Fruit fly (Drosophila melanogaster) whole organism, embryonic: ENCODE measurements around the gene HHEX.

Experiments used
- CG10267 ChIP-seq: fragments of 200-800 bp; sonication (Bioruptor generic); optimal IDR thresholded peaks from 2 replicates; lab custom pipeline; 2018; ENCODE audit warnings: missing biosample characterization, mild to moderate bottlenecking, missing genetic modification characterization, moderate library complexity
- CG10431 ChIP-seq: fragments of 200-800 bp; sonication (Bioruptor generic); optimal IDR thresholded peaks from 3 replicates; lab custom pipeline; 2018; ENCODE audit warnings: missing biosample characterization, mild to moderate bottlenecking, missing genetic modification characterization
- CG12219 ChIP-seq: fragments of 200-800 bp; sonication (Bioruptor generic); optimal IDR thresholded peaks from 3 replicates; lab custom pipeline; 2018; ENCODE audit warnings: missing biosample characterization, mild to moderate bottlenecking, missing genetic modification characterization
- CG12769 ChIP-seq: fragments of 200-800 bp; sonication (Bioruptor generic); optimal IDR thresholded peaks from 2 replicates; lab custom pipeline; 2019; ENCODE audit warnings: missing biosample characterization, mild to moderate bottlenecking, missing genetic modification characterization, moderate library complexity
- CG18599 ChIP-seq: fragments of 200-800 bp; sonication (Bioruptor generic); optimal IDR thresholded peaks from 3 replicates; lab custom pipeline; 2017; ENCODE audit warnings: missing biosample characterization, missing genetic modification characterization, mild to moderate bottlenecking, moderate library complexity, missing genetic modification reagents
- CG2199 ChIP-seq: fragments of 200-800 bp; sonication (Bioruptor generic); IDR thresholded peaks from 3 replicates; pipeline ENCODE4 v1.3.6; 2022; ENCODE audit warnings: missing biosample characterization, missing genetic modification characterization
- CG3281 ChIP-seq: fragments of 200-800 bp; sonication (Bioruptor generic); optimal IDR thresholded peaks from 3 replicates; lab custom pipeline; 2017; ENCODE audit warnings: missing biosample characterization, mild to moderate bottlenecking, missing genetic modification characterization
- CG3726 ChIP-seq: fragments of 200-800 bp; sonication (Bioruptor generic); IDR thresholded peaks from 3 replicates; pipeline ENCODE4, ENCODE4 v1.3.6; 2022; ENCODE audit warnings: missing biosample characterization, missing genetic modification characterization
- CG3847 ChIP-seq: fragments of 200-800 bp; sonication (Bioruptor generic); IDR thresholded peaks from 2 replicates; pipeline ENCODE4 v1.3.6; 2022; ENCODE audit warnings: missing biosample characterization, missing genetic modification characterization
- CG4328 ChIP-seq: fragments of 200-800 bp; sonication (Bioruptor generic); optimal IDR thresholded peaks from 3 replicates; lab custom pipeline; 2017; ENCODE audit warnings: missing biosample characterization, missing genetic modification reagents, missing genetic modification characterization
- CG9876 ChIP-seq: fragments of 200-800 bp; sonication (Bioruptor generic); optimal IDR thresholded peaks from 2 replicates; lab custom pipeline; 2016; ENCODE audit warnings: missing biosample characterization, missing genetic modification characterization
- Dll ChIP-seq: fragments of 200-800 bp; sonication (Bioruptor generic); IDR thresholded peaks from 4 replicates; pipeline ENCODE4 v1.3.6; 2022; ENCODE audit warnings: missing biosample characterization, missing genetic modification characterization; ENCODE audit not compliant: partially characterized antibody
- Doc2 ChIP-seq: fragments of 200-800 bp; sonication (Bioruptor generic); IDR thresholded peaks from 2 replicates; pipeline ENCODE4 v1.3.6; 2022; ENCODE audit warnings: missing biosample characterization, missing genetic modification characterization
- Dref ChIP-seq: fragments of 200-800 bp; sonication (Bioruptor generic); IDR thresholded peaks from 2 replicates; pipeline ENCODE4 v1.3.6; 2022; ENCODE audit warnings: missing biosample characterization, missing genetic modification characterization
- Eip74EF ChIP-seq, 2 experiments: fragments of 200-800 bp in 1 of 2; fragments of >200 bp in 1 of 2; sonication (Bioruptor generic) in 1 of 2; optimal IDR thresholded peaks; 2 replicates each; lab custom pipeline; 2017 to 2019; ENCODE audit warnings: missing biosample characterization in 2 of 2, missing genetic modification characterization in 2 of 2, mild to moderate bottlenecking in 1 of 2, moderate library complexity in 1 of 2
- Fer3 ChIP-seq: fragments of 200-800 bp; sonication (Bioruptor generic); optimal IDR thresholded peaks from 2 replicates; lab custom pipeline; 2018; ENCODE audit warnings: missing biosample characterization, mild to moderate bottlenecking, missing genetic modification characterization, moderate library complexity
- HmgZ ChIP-seq: fragments of 200-800 bp; sonication (Bioruptor generic); optimal IDR thresholded peaks from 2 replicates; lab custom pipeline; 2018; ENCODE audit warnings: missing biosample characterization, mild to moderate bottlenecking, missing genetic modification characterization
- Hmx ChIP-seq: fragments of 200-800 bp; sonication (Bioruptor generic); optimal IDR thresholded peaks from 2 replicates; lab custom pipeline; 2016; ENCODE audit warnings: missing biosample characterization, missing genetic modification characterization
- Hsf ChIP-seq: fragments of 200-800 bp; sonication (Bioruptor generic); optimal IDR thresholded peaks from 3 replicates; lab custom pipeline; 2016; ENCODE audit warnings: missing biosample characterization, missing genetic modification characterization
- MESR4 ChIP-seq: fragments of 200-800 bp; sonication (Bioruptor generic); optimal IDR thresholded peaks from 2 replicates; lab custom pipeline; 2018; ENCODE audit warnings: missing biosample characterization, mild to moderate bottlenecking, missing genetic modification characterization, moderate library complexity
- Max ChIP-seq: fragments of 200-800 bp; sonication (Bioruptor generic); optimal IDR thresholded peaks from 2 replicates; lab custom pipeline; 2016; ENCODE audit warnings: missing biosample characterization, mild to moderate bottlenecking, missing genetic modification characterization
- NK7.1 ChIP-seq: fragments of 200-800 bp; sonication (Bioruptor generic); optimal IDR thresholded peaks from 3 replicates; lab custom pipeline; 2016; ENCODE audit warnings: missing biosample characterization, missing genetic modification characterization
- Neu2 ChIP-seq: fragments of 200-800 bp; sonication (Bioruptor generic); optimal IDR thresholded peaks from 3 replicates; lab custom pipeline; 2016; ENCODE audit warnings: missing biosample characterization, missing genetic modification characterization, borderline replicate concordance
- Opbp ChIP-seq: fragments of 200-800 bp; sonication (Bioruptor generic); IDR thresholded peaks from 3 replicates; pipeline ENCODE4 v1.3.6; 2022; ENCODE audit warnings: missing biosample characterization, missing genetic modification characterization; ENCODE audit not compliant: partially characterized antibody
- Spps ChIP-seq: fragments of 200-800 bp; sonication (Bioruptor generic); optimal IDR thresholded peaks from 2 replicates; lab custom pipeline; 2018; ENCODE audit warnings: missing biosample characterization, mild to moderate bottlenecking, missing genetic modification characterization
- Ssrp ChIP-seq: fragments of 200-800 bp; sonication (Bioruptor generic); optimal IDR thresholded peaks from 2 replicates; lab custom pipeline; 2018; ENCODE audit warnings: missing biosample characterization, mild to moderate bottlenecking, missing genetic modification characterization, moderate library complexity
- aop ChIP-seq: fragments of 200-800 bp; sonication (Bioruptor generic); IDR thresholded peaks from 2 replicates; pipeline ENCODE4 v1.3.6; 2022; ENCODE audit warnings: missing biosample characterization, missing genetic modification characterization
- bigmax ChIP-seq: fragments of 200-800 bp; sonication (Bioruptor generic); optimal IDR thresholded peaks from 2 replicates; lab custom pipeline; 2018; ENCODE audit warnings: missing biosample characterization, mild to moderate bottlenecking, missing genetic modification characterization
- chn ChIP-seq: fragments of 200-800 bp; sonication (Bioruptor generic); optimal IDR thresholded peaks from 2 replicates; lab custom pipeline; 2016; ENCODE audit warnings: missing biosample characterization, missing genetic modification characterization
- crol ChIP-seq: fragments of 200-800 bp; sonication (Bioruptor generic); IDR thresholded peaks from 2 replicates; pipeline ENCODE4 v1.3.6; 2022; ENCODE audit warnings: missing biosample characterization, missing genetic modification characterization
- dati ChIP-seq: fragments of 200-800 bp; sonication (Bioruptor generic); IDR thresholded peaks from 2 replicates; pipeline ENCODE4 v1.3.6; 2022; ENCODE audit warnings: missing biosample characterization, missing genetic modification characterization
- dmrt11E ChIP-seq: fragments of 200-800 bp; sonication (Bioruptor generic); optimal IDR thresholded peaks from 3 replicates; lab custom pipeline; 2018; ENCODE audit warnings: missing biosample characterization, mild to moderate bottlenecking, missing genetic modification characterization, moderate library complexity
- dpn ChIP-seq, 2 experiments: fragments of 200-800 bp; sonication (Bioruptor generic); optimal IDR thresholded peaks; 3 replicates each; lab custom pipeline; 2016; ENCODE audit warnings: missing biosample characterization in 2 of 2, missing genetic modification characterization in 2 of 2
- esg ChIP-seq: fragments of 200-800 bp; sonication (Bioruptor generic); conservative IDR thresholded peaks from 2 replicates; pipeline ENCODE4 v1.3.6; 2022; ENCODE audit warnings: missing biosample characterization, missing genetic modification characterization
- exex ChIP-seq: fragments of 200-800 bp; sonication (Bioruptor generic); optimal IDR thresholded peaks from 4 replicates; lab custom pipeline; 2018; ENCODE audit warnings: missing biosample characterization, mild to moderate bottlenecking, missing genetic modification characterization, moderate library complexity
- fru ChIP-seq: fragments of >200 bp; optimal IDR thresholded peaks from 2 replicates; lab custom pipeline; 2017
- grn ChIP-seq: fragments of 200-800 bp; sonication (Bioruptor generic); optimal IDR thresholded peaks from 3 replicates; lab custom pipeline; 2017; ENCODE audit warnings: missing biosample characterization, missing genetic modification characterization
- her ChIP-seq: fragments of 200-800 bp; sonication (Bioruptor generic); optimal IDR thresholded peaks from 2 replicates; lab custom pipeline; 2016; ENCODE audit warnings: missing biosample characterization, missing genetic modification characterization
- hth ChIP-seq: fragments of >200 bp; optimal IDR thresholded peaks from 2 replicates; lab custom pipeline; 2017; ENCODE audit warnings: inconsistent platforms
- jumu ChIP-seq: fragments of 200-800 bp; sonication (Bioruptor generic); optimal IDR thresholded peaks from 3 replicates; lab custom pipeline; 2016; ENCODE audit warnings: missing biosample characterization, missing genetic modification characterization
- klu ChIP-seq: fragments of 200-800 bp; sonication (Bioruptor generic); IDR thresholded peaks from 2 replicates; pipeline ENCODE4 v1.3.6; 2022; ENCODE audit warnings: missing biosample characterization, missing genetic modification characterization
- lab ChIP-seq: fragments of 200-800 bp; sonication (Bioruptor generic); optimal IDR thresholded peaks from 3 replicates; lab custom pipeline; 2017; ENCODE audit warnings: missing biosample characterization, missing genetic modification characterization, mild to moderate bottlenecking, moderate library complexity, missing genetic modification reagents
- luna ChIP-seq: fragments of 200-800 bp; sonication (Bioruptor generic); optimal IDR thresholded peaks from 2 replicates; lab custom pipeline; 2016; ENCODE audit warnings: missing biosample characterization, missing genetic modification characterization
- peb ChIP-seq: fragments of 200-800 bp; sonication (Bioruptor generic); IDR thresholded peaks from 2 replicates; pipeline ENCODE4 v1.3.6; 2022; ENCODE audit warnings: missing biosample characterization, missing genetic modification characterization
- ranshi ChIP-seq: fragments of 200-800 bp; sonication (Bioruptor generic); IDR thresholded peaks from 2 replicates; pipeline ENCODE4 v1.3.6; 2022; ENCODE audit warnings: missing biosample characterization, missing genetic modification characterization
- sd ChIP-seq: fragments of 200-800 bp; sonication (Bioruptor generic); optimal IDR thresholded peaks from 3 replicates; lab custom pipeline; 2018; ENCODE audit warnings: missing biosample characterization, mild to moderate bottlenecking, missing genetic modification characterization, moderate library complexity
- sug ChIP-seq: fragments of 200-800 bp; optimal IDR thresholded peaks from 2 replicates; lab custom pipeline; 2019; ENCODE audit warnings: missing biosample characterization, mild to moderate bottlenecking, missing genetic modification characterization, moderate library complexity
- tll ChIP-seq, 2 experiments: fragments of 200-800 bp in 1 of 2; fragments of >200 bp in 1 of 2; sonication (Bioruptor generic) in 1 of 2; optimal IDR thresholded peaks; 2 replicates each; lab custom pipeline; 2017 to 2019; ENCODE audit warnings: missing biosample characterization in 2 of 2, missing genetic modification characterization in 2 of 2, mild to moderate bottlenecking in 1 of 2, moderate library complexity in 1 of 2
- trem ChIP-seq: fragments of 200-800 bp; optimal IDR thresholded peaks from 3 replicates; lab custom pipeline; 2019; ENCODE audit warnings: missing biosample characterization, mild to moderate bottlenecking, missing genetic modification characterization, moderate library complexity
- ttk ChIP-seq: fragments of 200-800 bp; sonication (Bioruptor generic); IDR thresholded peaks from 2 replicates; pipeline ENCODE4 v2.1.2; 2022; ENCODE audit warnings: missing biosample characterization, missing genetic modification characterization
- yki ChIP-seq: fragments of >200 bp; optimal IDR thresholded peaks from 3 replicates; lab custom pipeline; 2018
- zf30C ChIP-seq: fragments of 200-800 bp; sonication (Bioruptor generic); optimal IDR thresholded peaks from 3 replicates; lab custom pipeline; 2018; ENCODE audit warnings: missing biosample characterization, mild to moderate bottlenecking, missing genetic modification characterization
- zfh2 ChIP-seq: fragments of 200-800 bp; sonication (Bioruptor generic); optimal IDR thresholded peaks from 2 replicates; lab custom pipeline; 2016; ENCODE audit warnings: missing biosample characterization, missing genetic modification characterization

HHEX gene

DNA sequence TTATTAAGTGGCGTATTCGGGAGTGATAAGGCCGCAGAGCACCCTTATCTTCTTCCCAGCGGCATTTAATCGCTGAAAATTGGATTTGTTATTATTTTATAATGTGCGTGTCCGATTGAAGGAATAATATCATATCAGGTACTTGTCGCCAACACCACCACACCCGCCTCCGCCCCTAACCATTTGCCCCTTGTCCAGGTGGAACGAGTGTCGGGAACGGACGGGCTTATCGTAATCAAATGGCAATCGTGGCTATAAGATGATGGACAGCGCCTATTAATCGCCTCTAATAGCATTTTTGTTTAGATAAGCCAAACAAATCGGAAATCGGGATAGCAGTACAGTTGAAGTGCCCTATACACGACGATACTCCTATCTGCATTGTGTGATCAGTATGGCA lies 2.5 kb downstream of the HHEX start (continued):
- peak; percentile 11 for TF ChIP-seq CG18599 (GFP tag; lab: Kevin White, UChicago)
- no peak for TF ChIP-seq Neu2 (GFP tag; lab: Kevin White, UChicago)
- peak; percentile 99 for TF ChIP-seq grn (GFP tag; lab: Kevin White, UChicago)
- no peak for TF ChIP-seq ranshi (GFP tag; lab: Robert Waterston, UW)
- no peak for TF ChIP-seq Ssrp (tag; lab: Kevin White, UChicago)
- no peak for TF ChIP-seq Spps (tag; lab: Kevin White, UChicago)
- peak; percentile 92 for TF ChIP-seq sd (tag; lab: Kevin White, UChicago)
- no peak for TF ChIP-seq yki (lab: Kevin White, UChicago)
- no peak for TF ChIP-seq CG3281 (GFP tag; lab: Kevin White, UChicago)
- peak; percentile 100 for TF ChIP-seq exex (tag; lab: Kevin White, UChicago)
- no peak for TF ChIP-seq Hmx (GFP tag; lab: Kevin White, UChicago)
- no peak for TF ChIP-seq CG10431 (GFP tag; lab: Kevin White, UChicago)
- no peak for TF ChIP-seq jumu (GFP tag; lab: Kevin White, UChicago)
- no peak for TF ChIP-seq dpn (GFP tag; optimal IDR thresholded peaks at IDR 0.05; lab: Kevin White, UChicago)
- peak; percentile 94 for TF ChIP-seq CG12769 (tag; lab: Kevin White, UChicago)
- TF ChIP-seq hth (lab: Kevin White, UChicago) = no peak
- TF ChIP-seq dati = no peak
- no peak for TF ChIP-seq Max (GFP tag; lab: Kevin White, UChicago)
- no peak for TF ChIP-seq dmrt11E (tag; lab: Kevin White, UChicago)
- peak; percentile 78; the same call in 1 of the 2 replicates for TF ChIP-seq crol
- no peak for TF ChIP-seq her
- no peak for TF ChIP-seq Fer3 (tag; lab: Kevin White, UChicago)
- TF ChIP-seq Dll = no peak
- TF ChIP-seq aop (GFP tag; lab: Robert Waterston, UW) = no peak
- no peak for TF ChIP-seq esg
- TF ChIP-seq CG9876 (GFP tag; lab: Kevin White, UChicago) = no peak
- TF ChIP-seq CG4328 (GFP tag; lab: Kevin White, UChicago) = no peak
- TF ChIP-seq peb = no peak
- no peak for TF ChIP-seq CG2199 (GFP tag; lab: Robert Waterston, UW)
- no peak for TF ChIP-seq trem (tag; lab: Kevin White, UChicago)
- no peak for TF ChIP-seq zfh2
- TF ChIP-seq chn = no peak
- no peak for TF ChIP-seq Dref
- TF ChIP-seq lab (GFP tag; lab: Kevin White, UChicago) = peak; percentile 11
- TF ChIP-seq klu (GFP tag; lab: Robert Waterston, UW) = no peak
- TF ChIP-seq luna = no peak
- no peak for TF ChIP-seq CG3726 (GFP tag; lab: Robert Waterston, UW)
- no peak for TF ChIP-seq NK7.1
- no peak for TF ChIP-seq CG12219 (GFP tag; lab: Kevin White, UChicago)
- TF ChIP-seq ttk (GFP tag; lab: Robert Waterston, UW) = no peak
- no peak for TF ChIP-seq MESR4 (GFP tag; lab: Kevin White, UChicago)
- TF ChIP-seq Eip74EF (GFP tag; optimal IDR thresholded peaks at IDR 0.05; lab: Kevin White, UChicago) = no peak
- no peak for TF ChIP-seq CG10267 (tag; lab: Kevin White, UChicago)
- no peak for TF ChIP-seq Doc2 (GFP tag; lab: Robert Waterston, UW)
- no peak for TF ChIP-seq tll (GFP tag; optimal IDR thresholded peaks at IDR 0.05; lab: Kevin White, UChicago)
- no peak for TF ChIP-seq fru
- no peak for TF ChIP-seq CG3847 (GFP tag; lab: Robert Waterston, UW)
- TF ChIP-seq zf30C (GFP tag; lab: Kevin White, UChicago) = no peak
- TF ChIP-seq Hsf (GFP tag; lab: Kevin White, UChicago) = no peak
- TF ChIP-seq sug (tag; lab: Kevin White, UChicago) = peak; percentile 81
- no peak for TF ChIP-seq Opbp (GFP tag; lab: Robert Waterston, UW)
- TF ChIP-seq HmgZ (tag; lab: Kevin White, UChicago) = peak; percentile 53
- TF ChIP-seq bigmax (GFP tag; lab: Kevin White, UChicago) = no peak
